Worm (Caenorhabditis elegans) whole organism, early embryonic: ENCODE measurements around the gene npp-26.

Source experiments
- F13C5.2 ChIP-seq: sonication (generic microtip); optimal IDR thresholded peaks from 2 replicates; lab custom pipeline; 2017; ENCODE audit warnings: mild to moderate bottlenecking, missing genetic modification characterization, inconsistent platforms, missing compliant biosample characterization
- aly-1 ChIP-seq: sonication (generic microtip); optimal IDR thresholded peaks from 2 replicates; lab custom pipeline; 2016; ENCODE audit warnings: missing genetic modification characterization, missing compliant biosample characterization
- ama-1 ChIP-seq: fragments of 150-350 bp; optimal IDR thresholded peaks from 2 replicates; lab custom pipeline; 2014
- ceh-36 ChIP-seq: sonication (generic microtip); optimal IDR thresholded peaks from 2 replicates; lab custom pipeline; 2016; ENCODE audit warnings: missing genetic modification characterization, inconsistent platforms, missing compliant biosample characterization
- flt-1 ChIP-seq: fragments of 200-800 bp; sonication (Bioruptor generic); IDR thresholded peaks from 2 replicates; pipeline ENCODE4 v1.3.6; 2022; ENCODE audit warnings: missing genetic modification characterization, missing compliant biosample characterization
- tbx-37 ChIP-seq: fragments of 200-800 bp; sonication (Bioruptor generic); conservative IDR thresholded peaks from 2 replicates; pipeline ENCODE4 v1.3.6; 2022; ENCODE audit warnings: missing genetic modification reagents, missing genetic modification characterization, missing compliant biosample characterization

ce11 chrIV:4755929-4756655 lies 8.4 kb upstream of the npp-26 start, which contains the start of the genes fbxb-77 and Y17G9B.11:
- TF ChIP-seq tbx-37 (GFP tag; lab: Robert Waterston, UW): no peak
- no peak for TF ChIP-seq F13C5.2 (tag; lab: Kevin White, UChicago)
- no peak for TF ChIP-seq flt-1
- TF ChIP-seq aly-1: no peak
- no peak for TF ChIP-seq ama-1 (lab: Kevin White, UChicago)
- TF ChIP-seq ceh-36 (tag; lab: Kevin White, UChicago): no peak
